Worm (Caenorhabditis elegans) whole organism, L1 larva: ENCODE measurements around the gene fars-3.
A peak's percentile ranks its signal among the peaks of the same experiment; 100 is the strongest.

Experiments used
- aha-1 ChIP-seq: fragments of 150-350 bp; optimal IDR thresholded peaks from 2 replicates; lab custom pipeline; 2014; ENCODE audit warnings: missing biosample characterization, missing genetic modification characterization
- efl-3 ChIP-seq: fragments of 200-800 bp; sonication (Bioruptor generic); optimal IDR thresholded peaks from 2 replicates; lab custom pipeline; 2018; ENCODE audit warnings: mild to moderate bottlenecking, missing genetic modification characterization, missing compliant biosample characterization
- elt-2 ChIP-seq: sonication (generic microtip); optimal IDR thresholded peaks from 2 replicates; lab custom pipeline; 2016; ENCODE audit warnings: missing genetic modification characterization, mild to moderate bottlenecking, inconsistent platforms, missing compliant biosample characterization, missing genetic modification reagents
- elt-3 ChIP-seq, 6 experiments: fragments of 150-350 bp in 1 of 6; sonication (generic microtip); optimal IDR thresholded peaks; 2 replicates each; lab custom pipeline; 2017 to 2018; ENCODE audit warnings: missing biosample characterization in 6 of 6, missing genetic modification characterization in 6 of 6, inconsistent platforms in 1 of 6
- mdl-1 ChIP-seq, 2 experiments: fragments of 150-350 bp; optimal IDR thresholded peaks; 2 replicates each; lab custom pipeline; 2014 to 2017; ENCODE audit warnings: missing biosample characterization in 2 of 2, missing genetic modification characterization in 2 of 2, inconsistent platforms in 1 of 2
- swsn-7 ChIP-seq: sonication (generic microtip); optimal IDR thresholded peaks from 2 replicates; lab custom pipeline; 2016; ENCODE audit warnings: missing genetic modification characterization, missing compliant biosample characterization
- unc-62 ChIP-seq: fragments of 150-350 bp; optimal IDR thresholded peaks from 2 replicates; lab custom pipeline; 2014; ENCODE audit warnings: missing biosample characterization, missing genetic modification reagents, missing genetic modification characterization

- peak in 2 of 6 experiments; percentile 15 to 70 for TF ChIP-seq elt-3 (tag; optimal IDR thresholded peaks at IDR 0.05; lab: Kevin White, UChicago)
- TF ChIP-seq aha-1 (tag; lab: Kevin White, UChicago), result no peak
- TF ChIP-seq mdl-1 (tag; optimal IDR thresholded peaks at IDR 0.05; lab: Kevin White, UChicago), result peak in 1 of 2 experiments; percentile 31
- no peak for TF ChIP-seq elt-2
- no peak for TF ChIP-seq efl-3 (GFP tag; lab: Kevin White, UChicago)
- TF ChIP-seq unc-62 (GFP tag; lab: Kevin White, UChicago), result no peak
- no peak for TF ChIP-seq swsn-7
Measured at ce11 chrII:8450750-8451149, 13.9 kb upstream of the fars-3 start.
